Worm (Caenorhabditis elegans) whole organism, midembryonic: Measurements from ENCODE around the gene H20J04.1.

Experiments
- T22C8.4 ChIP-seq: fragments of 200-800 bp; sonication (Bioruptor generic); IDR thresholded peaks from 2 replicates; pipeline ENCODE4 v1.3.6; 2022; ENCODE audit warnings: missing genetic modification characterization, missing compliant biosample characterization
- cog-1 ChIP-seq: sonication (generic microtip); optimal IDR thresholded peaks from 2 replicates; lab custom pipeline; 2016; ENCODE audit warnings: missing genetic modification characterization, missing compliant biosample characterization
- flt-1 ChIP-seq: fragments of 200-800 bp; sonication (Bioruptor generic); IDR thresholded peaks from 2 replicates; pipeline ENCODE4 v1.3.6; 2022; ENCODE audit warnings: missing genetic modification characterization, missing compliant biosample characterization
- klf-2 ChIP-seq: fragments of 200-800 bp; sonication (Bioruptor generic); conservative IDR thresholded peaks from 2 replicates; pipeline ENCODE4 v1.3.6; 2022; ENCODE audit warnings: missing genetic modification reagents, missing genetic modification characterization, missing compliant biosample characterization
- med-1 ChIP-seq: sonication (generic microtip); optimal IDR thresholded peaks from 2 replicates; lab custom pipeline; 2017; ENCODE audit warnings: missing genetic modification characterization, mild to moderate bottlenecking, missing compliant biosample characterization, antibody characterized with exemption, missing genetic modification reagents; ENCODE audit not compliant: insufficient read depth
- ref-1 ChIP-seq: fragments of 200-800 bp; sonication (Bioruptor generic); conservative IDR thresholded peaks from 2 replicates; pipeline ENCODE4 v1.3.6; 2022; ENCODE audit warnings: missing genetic modification reagents, missing genetic modification characterization, missing compliant biosample characterization
- tab-1 ChIP-seq: fragments of 200-800 bp; sonication (Bioruptor generic); IDR thresholded peaks from 2 replicates; pipeline ENCODE4 v1.3.6; 2022; ENCODE audit warnings: missing genetic modification characterization, missing compliant biosample characterization
- ztf-23 ChIP-seq: fragments of 200-800 bp; sonication (Bioruptor generic); IDR thresholded peaks from 2 replicates; pipeline ENCODE4 v1.3.6; 2022; ENCODE audit warnings: missing genetic modification reagents, missing genetic modification characterization, missing compliant biosample characterization
- ztf-29 ChIP-seq: fragments of 200-800 bp; sonication (Bioruptor generic); IDR thresholded peaks from 2 replicates; pipeline ENCODE4 v1.3.6; 2022; ENCODE audit warnings: missing genetic modification reagents, missing genetic modification characterization, missing compliant biosample characterization

Gene H20J04.1

DNA sequence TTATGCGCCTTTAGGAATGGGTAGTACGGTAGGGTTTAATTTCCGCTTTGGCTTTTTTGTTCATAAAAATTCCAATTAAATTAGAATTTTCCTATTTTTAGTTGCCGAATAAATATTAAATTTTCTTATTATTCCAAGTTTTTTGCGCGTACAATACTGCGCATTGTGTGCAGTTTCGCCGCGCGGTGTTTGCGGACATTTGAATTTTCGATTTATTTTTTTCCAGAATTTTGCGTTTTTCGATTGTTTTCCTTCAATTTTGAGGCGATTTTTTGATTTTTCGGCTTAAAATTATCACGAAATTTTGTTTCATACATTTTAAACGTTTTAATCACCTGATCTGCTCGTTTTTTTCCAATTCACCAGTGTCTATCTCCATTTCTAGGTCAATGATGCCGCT is 32.5 kb upstream of the H20J04.1 start, which contains the start of gene H20J04.6:
Gene H20J04.6, plus strand, starts transcription at position 386 of the 400 bp plus-strand sequence.
- TF ChIP-seq cog-1 (no peak), tab-1 (no peak), klf-2 (GFP tag; lab: Robert Waterston, UW) (no peak), med-1 (no peak), ztf-29 (no peak), ref-1 (GFP tag; lab: Robert Waterston, UW) (no peak), ztf-23 (GFP tag; lab: Robert Waterston, UW) (no peak), flt-1 (GFP tag; lab: Robert Waterston, UW) (no peak), T22C8.4 (GFP tag; lab: Robert Waterston, UW) (no peak)

DNA sequence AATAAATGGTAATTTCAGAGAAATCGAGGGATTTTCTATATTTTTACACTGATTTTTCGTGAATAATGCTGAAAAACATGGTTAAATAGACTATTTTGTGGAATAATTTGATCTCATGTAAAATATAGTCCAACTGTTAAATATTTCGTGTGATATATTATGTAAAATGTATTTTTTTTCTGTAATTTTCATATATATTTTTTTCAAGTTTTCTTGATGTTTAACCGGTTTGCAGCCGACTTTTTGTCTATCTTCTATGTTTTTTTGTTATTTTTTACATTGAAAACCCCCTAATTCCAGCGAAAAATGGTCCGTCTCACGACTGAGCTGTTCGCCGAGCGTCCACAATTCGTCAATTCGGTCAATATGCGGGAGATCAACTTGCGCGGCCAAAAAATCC is 31.4 kb upstream of the H20J04.1 start, which contains the start of gene mog-2:
Gene mog-2, plus strand, starts transcription at position 301 of the 400 bp plus-strand sequence.
- TF ChIP-seq cog-1 (no peak), flt-1 (GFP tag; lab: Robert Waterston, UW) (no peak)

DNA sequence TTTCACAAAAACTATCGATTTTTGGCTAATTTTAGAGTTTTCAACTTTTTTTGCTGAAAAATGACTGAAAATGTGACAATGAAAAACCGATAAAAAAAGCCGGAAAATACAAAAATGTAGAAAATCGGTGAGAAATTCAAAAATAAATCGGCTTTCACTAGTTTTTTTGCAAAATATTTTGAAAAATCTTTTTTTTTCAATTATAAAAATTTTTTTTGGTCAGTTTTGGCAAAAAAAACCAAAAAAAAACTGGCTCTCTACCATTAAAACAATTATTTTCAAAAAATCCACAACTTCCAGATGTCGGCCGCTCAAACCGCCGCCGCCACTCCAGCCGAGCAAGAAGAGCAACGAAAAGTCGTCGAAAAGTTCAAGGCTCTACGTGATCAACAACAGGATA is 29.0 kb upstream of the H20J04.1 start, which contains the start of gene pfd-2:
Gene pfd-2, plus strand, starts transcription at position 301 of the 400 bp plus-strand sequence.
- TF ChIP-seq klf-2 (GFP tag; lab: Robert Waterston, UW): no peak
- TF ChIP-seq tab-1: no peak
- no peak for TF ChIP-seq med-1

DNA sequence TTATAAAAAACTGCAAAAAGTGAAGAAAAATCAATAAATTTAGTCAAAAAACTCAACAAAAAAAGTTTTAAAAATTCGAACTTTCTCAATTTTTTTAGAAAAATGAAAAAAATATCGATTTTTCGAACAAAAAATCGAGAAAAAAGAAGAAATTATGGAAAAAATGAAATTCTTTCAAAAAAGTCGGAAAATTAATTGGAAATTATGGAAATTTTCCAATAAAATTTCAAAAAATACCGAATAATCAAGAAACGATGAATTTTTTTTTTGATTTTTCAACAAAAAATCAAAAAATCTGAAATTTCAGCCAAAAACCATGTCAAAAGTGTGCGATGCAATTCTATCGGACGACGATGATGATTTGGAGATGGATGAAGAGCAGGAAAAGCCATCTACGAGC is 26.7 kb upstream of the H20J04.1 start, which contains the start of gene H20J04.4:
Gene H20J04.4, plus strand, starts transcription at position 301 of the 400 bp plus-strand sequence.
- no peak for TF ChIP-seq ztf-29

DNA sequence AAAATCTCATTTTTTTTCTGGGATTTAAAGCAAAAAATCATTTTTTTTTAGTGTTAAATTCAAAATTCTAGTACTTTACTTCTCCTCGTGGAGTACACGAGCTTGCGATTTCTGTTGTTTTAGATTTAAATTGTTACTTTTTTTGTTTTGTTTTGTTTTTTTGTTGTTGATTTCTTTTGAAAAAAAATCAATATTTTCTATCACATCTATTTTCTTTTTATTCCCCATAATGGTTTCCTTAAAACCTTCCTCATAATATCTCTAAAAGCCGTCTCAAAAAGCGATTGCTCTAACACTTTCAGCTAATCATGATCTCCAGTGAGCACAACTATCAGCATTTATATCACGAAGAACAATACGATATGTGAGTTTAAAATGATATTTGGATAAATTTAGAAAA is 21.0 kb upstream of the H20J04.1 start, which contains the start of gene madf-3:
Gene madf-3, plus strand, starts transcription at position 301 of the 400 bp plus-strand sequence.
- TF ChIP-seq ztf-29: no peak
- no peak for TF ChIP-seq flt-1 (GFP tag; lab: Robert Waterston, UW)
- no peak for TF ChIP-seq med-1
- no peak for TF ChIP-seq klf-2 (GFP tag; lab: Robert Waterston, UW)
- TF ChIP-seq cog-1: no peak
- no peak for TF ChIP-seq ref-1 (GFP tag; lab: Robert Waterston, UW)
- TF ChIP-seq T22C8.4 (GFP tag; lab: Robert Waterston, UW): no peak
- no peak for TF ChIP-seq tab-1
- TF ChIP-seq ztf-23 (GFP tag; lab: Robert Waterston, UW): no peak

DNA sequence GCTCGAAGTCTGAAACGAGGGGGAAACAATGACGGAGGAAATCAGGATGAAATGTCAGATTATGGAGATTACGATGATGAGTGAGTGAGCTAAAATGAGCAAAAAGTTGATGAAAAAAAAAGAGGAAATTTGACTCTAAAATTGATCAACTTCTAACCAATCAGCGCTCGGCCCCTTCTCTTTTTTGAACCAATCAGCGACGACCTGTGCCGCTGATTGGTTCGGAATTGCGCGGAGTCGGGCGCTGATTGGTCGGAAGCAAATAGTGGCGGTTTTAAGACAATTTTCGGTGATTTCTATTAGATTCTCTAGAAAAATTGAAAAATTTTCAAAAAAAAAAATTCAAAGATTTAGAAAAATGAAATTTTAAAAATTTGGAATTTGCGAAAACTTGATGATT is 17.7 kb upstream of the H20J04.1 start:
- TF ChIP-seq cog-1: no peak
- no peak for TF ChIP-seq tab-1
- no peak for TF ChIP-seq ref-1 (GFP tag; lab: Robert Waterston, UW)
- TF ChIP-seq ztf-23 (GFP tag; lab: Robert Waterston, UW): no peak
- TF ChIP-seq T22C8.4 (GFP tag; lab: Robert Waterston, UW): no peak
- TF ChIP-seq med-1: no peak
- no peak for TF ChIP-seq flt-1 (GFP tag; lab: Robert Waterston, UW)
- no peak for TF ChIP-seq klf-2 (GFP tag; lab: Robert Waterston, UW)
- TF ChIP-seq ztf-29: no peak

DNA sequence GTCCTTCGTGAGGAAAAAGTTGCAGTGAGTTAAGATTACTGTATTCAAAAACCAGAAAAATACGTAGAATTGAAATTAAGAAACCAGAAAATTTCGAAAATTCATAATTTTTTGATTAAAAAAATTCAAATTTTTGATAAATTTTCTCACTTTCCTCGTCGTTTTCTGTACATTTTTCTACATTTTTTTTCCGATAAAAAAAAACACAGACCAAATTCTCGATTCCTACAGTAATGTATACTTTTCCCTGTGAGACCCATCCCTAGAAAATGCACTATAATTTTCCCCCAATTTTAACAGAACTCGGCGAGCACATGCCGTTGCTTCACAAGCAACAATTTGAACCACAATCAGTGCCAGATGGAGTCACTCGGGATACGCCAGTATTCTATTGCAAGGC is 15.5 kb upstream of the H20J04.1 start, which contains the start of gene athp-2:
Gene athp-2, plus strand, starts transcription at position 301 of the 400 bp plus-strand sequence.
- no peak for TF ChIP-seq ztf-29
- TF ChIP-seq med-1: no peak
- TF ChIP-seq T22C8.4 (GFP tag; lab: Robert Waterston, UW): no peak
- no peak for TF ChIP-seq klf-2 (GFP tag; lab: Robert Waterston, UW)
- TF ChIP-seq cog-1: no peak
- TF ChIP-seq flt-1 (GFP tag; lab: Robert Waterston, UW): no peak
- TF ChIP-seq tab-1: no peak
- TF ChIP-seq ztf-23 (GFP tag; lab: Robert Waterston, UW): no peak
- no peak for TF ChIP-seq ref-1 (GFP tag; lab: Robert Waterston, UW)

DNA sequence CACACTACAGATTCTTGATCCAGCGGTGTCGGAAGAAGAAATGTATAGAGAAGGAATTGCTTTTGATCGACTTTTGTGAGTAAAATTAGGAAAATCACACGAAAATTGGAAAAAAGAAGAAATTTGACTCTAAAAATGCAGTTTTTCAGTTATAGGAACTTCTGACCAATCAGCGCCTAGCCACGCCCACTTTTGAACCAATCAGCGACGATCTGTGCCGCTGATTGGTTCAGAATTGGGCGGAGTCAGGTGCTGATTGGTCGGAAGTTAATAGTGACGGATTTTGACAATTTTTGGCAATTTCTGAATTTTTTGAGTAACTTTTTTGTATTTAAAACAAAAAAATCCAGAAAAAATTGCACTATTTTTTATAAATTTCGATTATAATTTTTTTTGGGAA is 13.9 kb upstream of the H20J04.1 start:
- no peak for TF ChIP-seq tab-1
- no peak for TF ChIP-seq T22C8.4 (GFP tag; lab: Robert Waterston, UW)
- TF ChIP-seq klf-2 (GFP tag; lab: Robert Waterston, UW): no peak
- no peak for TF ChIP-seq flt-1 (GFP tag; lab: Robert Waterston, UW)
- TF ChIP-seq med-1: no peak
- TF ChIP-seq ref-1 (GFP tag; lab: Robert Waterston, UW): no peak
- TF ChIP-seq cog-1: no peak
- TF ChIP-seq ztf-29: no peak
- no peak for TF ChIP-seq ztf-23 (GFP tag; lab: Robert Waterston, UW)

DNA sequence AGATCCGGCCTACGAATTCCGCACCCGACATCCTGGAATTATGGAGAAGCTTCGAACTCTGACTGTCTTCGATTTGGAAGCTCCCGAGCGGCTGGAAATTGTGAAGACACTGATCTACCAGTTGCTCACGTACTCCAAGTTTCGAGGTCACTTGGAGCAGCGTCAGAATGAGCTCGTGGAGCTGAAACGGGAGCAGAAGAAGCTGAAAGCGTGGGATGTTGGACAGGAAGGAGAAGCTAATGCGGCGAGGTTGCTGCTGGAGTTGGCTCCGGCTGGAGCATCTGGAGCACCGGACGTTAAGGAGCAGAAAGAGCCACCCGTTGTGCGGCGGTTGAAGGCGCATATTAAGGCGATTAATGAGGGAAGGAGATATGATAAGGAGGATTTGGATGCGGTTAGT is 11.1 kb upstream of the H20J04.1 start:
- TF ChIP-seq ref-1 (GFP tag; lab: Robert Waterston, UW) (no peak), cog-1 (no peak), flt-1 (GFP tag; lab: Robert Waterston, UW) (no peak), med-1 (no peak), ztf-23 (GFP tag; lab: Robert Waterston, UW) (no peak), tab-1 (no peak), klf-2 (GFP tag; lab: Robert Waterston, UW) (no peak), T22C8.4 (GFP tag; lab: Robert Waterston, UW) (no peak), ztf-29 (no peak)

DNA sequence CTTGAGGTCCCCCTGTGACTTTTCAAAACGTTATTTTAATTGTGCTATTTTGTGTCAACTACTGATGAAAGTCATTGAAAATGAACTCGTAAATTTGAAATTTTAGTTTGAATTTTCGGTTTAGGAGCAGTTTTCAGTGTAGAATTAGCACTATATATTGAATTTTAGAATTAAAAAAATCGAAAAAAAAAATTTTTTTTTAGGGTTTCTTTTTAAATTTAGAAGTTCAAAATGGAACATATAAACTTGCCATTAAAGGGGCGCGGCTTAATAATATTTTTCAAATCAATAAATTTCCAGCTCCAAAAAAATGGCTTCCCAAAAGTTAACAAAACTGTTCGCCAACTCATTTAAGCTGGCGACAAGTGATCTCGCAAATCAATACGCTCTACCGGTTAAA is 4.5 kb upstream of the H20J04.1 start, which contains the start of gene H20J04.9:
Gene H20J04.9, plus strand, starts transcription at position 301 of the 400 bp plus-strand sequence.
- TF ChIP-seq ztf-23 (GFP tag; lab: Robert Waterston, UW): no peak
- TF ChIP-seq ztf-29: no peak
- no peak for TF ChIP-seq ref-1 (GFP tag; lab: Robert Waterston, UW)
- no peak for TF ChIP-seq tab-1
- no peak for TF ChIP-seq klf-2 (GFP tag; lab: Robert Waterston, UW)
- TF ChIP-seq flt-1 (GFP tag; lab: Robert Waterston, UW): no peak
- TF ChIP-seq cog-1: no peak
- TF ChIP-seq T22C8.4 (GFP tag; lab: Robert Waterston, UW): no peak
- TF ChIP-seq med-1: no peak

DNA sequence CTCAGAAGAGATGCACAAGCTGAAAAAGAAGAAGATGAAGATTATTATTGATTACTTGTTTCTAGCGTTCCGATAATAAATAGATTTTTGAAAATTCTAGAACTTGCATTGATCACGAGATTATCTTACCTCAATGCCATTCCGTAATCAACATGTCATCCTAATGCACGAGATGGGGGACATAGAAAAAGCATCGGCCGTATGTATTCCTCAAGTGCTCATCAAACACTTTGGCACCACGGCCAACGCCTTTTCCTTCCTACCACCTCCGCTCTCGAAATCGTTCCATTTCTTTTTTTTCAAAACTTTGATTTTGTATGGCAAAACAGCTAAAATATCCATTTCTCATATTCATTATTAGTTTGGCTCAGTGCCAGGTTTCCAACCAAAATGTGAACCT is 3.4 kb downstream of the H20J04.1 start, which contains the start of gene lat-2:
Gene lat-2, plus strand, starts transcription at position 301 of the 400 bp plus-strand sequence.
- TF ChIP-seq ztf-29 (no peak), tab-1 (no peak), flt-1 (GFP tag; lab: Robert Waterston, UW) (no peak), klf-2 (GFP tag; lab: Robert Waterston, UW) (no peak), cog-1 (no peak), T22C8.4 (GFP tag; lab: Robert Waterston, UW) (no peak), med-1 (no peak), ref-1 (GFP tag; lab: Robert Waterston, UW) (no peak)
